Worm (Caenorhabditis elegans) whole organism, young adult: ENCODE data around the gene gst-6.
A peak's percentile ranks its signal among the peaks of the same experiment; 100 is the strongest.
"Not testable (repeated sequence)": the region's sequence is repeated elsewhere in the genome, so short reads cannot be mapped to it uniquely, and the experiment has no call there.

Experiments
- C06A6.2 ChIP-seq: fragments of 200-800 bp; sonication (Bioruptor generic); conservative IDR thresholded peaks from 2 replicates; pipeline ENCODE4 v1.3.6; 2022; ENCODE audit warnings: missing genetic modification characterization, missing compliant biosample characterization
- D2030.7 ChIP-seq: fragments of 200-800 bp; sonication (Bioruptor generic); IDR thresholded peaks from 2 replicates; pipeline ENCODE4 v1.3.6; 2022; ENCODE audit warnings: missing genetic modification reagents, missing genetic modification characterization, missing compliant biosample characterization
- F33H1.4 ChIP-seq: fragments of 200-800 bp; sonication (Bioruptor generic); IDR thresholded peaks from 2 replicates; pipeline ENCODE4 v1.3.6; 2022; ENCODE audit warnings: missing genetic modification reagents, missing genetic modification characterization, missing compliant biosample characterization
- F49E8.2 ChIP-seq: sonication (generic microtip); optimal IDR thresholded peaks from 3 replicates; lab custom pipeline; 2017; ENCODE audit warnings: missing genetic modification characterization, mild to moderate bottlenecking, missing compliant biosample characterization, antibody characterized with exemption, moderate library complexity; ENCODE audit not compliant: insufficient read depth
- F55B11.4 ChIP-seq: sonication (generic microtip); optimal IDR thresholded peaks from 2 replicates; lab custom pipeline; 2016; ENCODE audit warnings: missing compliant biosample characterization, missing genetic modification characterization, borderline replicate concordance; ENCODE audit not compliant: insufficient read depth
- F57C9.4 ChIP-seq: sonication (generic microtip); optimal IDR thresholded peaks from 2 replicates; lab custom pipeline; 2017; ENCODE audit warnings: mild to moderate bottlenecking, missing genetic modification characterization, missing compliant biosample characterization
- T26A5.8 ChIP-seq: sonication (generic microtip); optimal IDR thresholded peaks from 2 replicates; lab custom pipeline; 2016; ENCODE audit warnings: missing genetic modification characterization, missing compliant biosample characterization
- aptf-3 ChIP-seq: fragments of 200-800 bp; sonication (Bioruptor generic); IDR thresholded peaks from 2 replicates; pipeline ENCODE4 v1.3.6; 2022; ENCODE audit warnings: missing genetic modification characterization, missing compliant biosample characterization
- atf-7 ChIP-seq: sonication (generic microtip); optimal IDR thresholded peaks from 2 replicates; lab custom pipeline; 2017; ENCODE audit warnings: mild to moderate bottlenecking, missing genetic modification characterization, missing compliant biosample characterization
- bed-2 ChIP-seq: fragments of 200-800 bp; sonication (Bioruptor generic); IDR thresholded peaks from 2 replicates; pipeline ENCODE4 v1.3.6; 2022; ENCODE audit warnings: missing genetic modification reagents, missing genetic modification characterization, missing compliant biosample characterization
- cebp-1 ChIP-seq, 2 experiments: fragments of 200-800 bp in 1 of 2; sonication (Bioruptor generic) in 1 of 2; sonication (generic microtip) in 1 of 2; IDR thresholded peaks in 1 of 2; optimal IDR thresholded peaks in 1 of 2; 2 replicates each; pipeline versions ENCODE4 v1.3.6 to Lab custom; 2017 to 2022; ENCODE audit warnings: missing compliant biosample characterization in 2 of 2, missing genetic modification characterization in 2 of 2, mild to moderate bottlenecking in 1 of 2, missing genetic modification reagents in 1 of 2, moderate library complexity in 1 of 2
- cebp-2 ChIP-seq: fragments of 200-800 bp; sonication (Bioruptor generic); IDR thresholded peaks from 2 replicates; pipeline ENCODE4 v1.3.6; 2022; ENCODE audit warnings: missing genetic modification characterization, missing compliant biosample characterization
- ceh-91 ChIP-seq: fragments of 200-800 bp; sonication (Bioruptor generic); IDR thresholded peaks from 2 replicates; pipeline ENCODE4 v1.3.6; 2022; ENCODE audit warnings: missing genetic modification reagents, missing genetic modification characterization, missing compliant biosample characterization
- dpl-1 ChIP-seq: fragments of 150-350 bp; optimal IDR thresholded peaks from 2 replicates; lab custom pipeline; 2014; ENCODE audit warnings: missing biosample characterization, missing genetic modification reagents, missing genetic modification characterization
- efl-1 ChIP-seq: fragments of 150-350 bp; optimal IDR thresholded peaks from 2 replicates; lab custom pipeline; 2014; ENCODE audit warnings: missing biosample characterization, missing genetic modification reagents, missing genetic modification characterization
- egl-44 ChIP-seq: fragments of 200-800 bp; sonication (Bioruptor generic); IDR thresholded peaks from 2 replicates; pipeline ENCODE4 v1.3.6; 2022; ENCODE audit warnings: missing genetic modification reagents, missing genetic modification characterization, missing compliant biosample characterization
- ets-4 ChIP-seq: fragments of 200-800 bp; sonication (Bioruptor generic); optimal IDR thresholded peaks from 2 replicates; lab custom pipeline; 2018; ENCODE audit warnings: mild to moderate bottlenecking, missing genetic modification characterization, missing compliant biosample characterization
- him-1 ChIP-seq: sonication (generic microtip); optimal IDR thresholded peaks from 2 replicates; lab custom pipeline; 2016; ENCODE audit warnings: missing genotype, missing genetic modification reagents, missing genetic modification characterization, missing compliant biosample characterization
- hlh-26 ChIP-seq: fragments of 200-800 bp; sonication (Bioruptor generic); conservative IDR thresholded peaks from 2 replicates; pipeline ENCODE4 v1.3.6; 2022; ENCODE audit warnings: missing genetic modification reagents, missing genetic modification characterization, missing compliant biosample characterization
- hsf-1 ChIP-seq: fragments of 200-800 bp; sonication (Bioruptor generic); IDR thresholded peaks from 2 replicates; pipeline ENCODE4 v1.3.6; 2022; ENCODE audit warnings: missing genetic modification reagents, missing genetic modification characterization, missing compliant biosample characterization
- lag-1 ChIP-seq: fragments of 200-800 bp; sonication (Bioruptor generic); IDR thresholded peaks from 2 replicates; pipeline ENCODE4 v1.3.6; 2022; ENCODE audit warnings: missing genetic modification reagents, missing genetic modification characterization, missing compliant biosample characterization
- let-526 ChIP-seq: fragments of 200-800 bp; sonication (Bioruptor generic); IDR thresholded peaks from 2 replicates; pipeline ENCODE4 v1.3.6; 2022; ENCODE audit warnings: missing genetic modification reagents, missing genetic modification characterization, missing compliant biosample characterization
- lin-35 ChIP-seq, 3 experiments: fragments of 150-350 bp in 2 of 3; sonication (generic microtip) in 1 of 3; optimal IDR thresholded peaks; 2 replicates each; lab custom pipeline; 2014 to 2018; ENCODE audit warnings: missing biosample characterization in 3 of 3, missing genetic modification characterization in 3 of 3, missing genetic modification reagents in 3 of 3
- lin-54 ChIP-seq: fragments of 200-800 bp; sonication (Bioruptor generic); optimal IDR thresholded peaks from 2 replicates; lab custom pipeline; 2018; ENCODE audit warnings: mild to moderate bottlenecking, missing genetic modification characterization, missing compliant biosample characterization
- lsl-1 ChIP-seq: fragments of 200-800 bp; sonication (Bioruptor generic); optimal IDR thresholded peaks from 2 replicates; lab custom pipeline; 2018; ENCODE audit warnings: mild to moderate bottlenecking, missing genetic modification characterization, moderate library complexity, missing compliant biosample characterization
- madf-6 ChIP-seq: fragments of 200-800 bp; sonication (Bioruptor generic); IDR thresholded peaks from 2 replicates; pipeline ENCODE4 v1.3.6; 2022; ENCODE audit warnings: missing genetic modification reagents, missing genetic modification characterization, missing compliant biosample characterization
- madf-8 ChIP-seq: fragments of 200-800 bp; sonication (Bioruptor generic); conservative IDR thresholded peaks from 2 replicates; pipeline ENCODE4 v1.3.6; 2022; ENCODE audit warnings: missing genetic modification reagents, missing genetic modification characterization, missing compliant biosample characterization
- mcd-1 ChIP-seq: fragments of 200-800 bp; sonication (Bioruptor generic); IDR thresholded peaks from 2 replicates; pipeline ENCODE4 v1.3.6; 2022; ENCODE audit warnings: missing genetic modification reagents, missing genetic modification characterization, missing compliant biosample characterization
- mel-28 ChIP-seq: sonication (generic microtip); optimal IDR thresholded peaks from 2 replicates; lab custom pipeline; 2016; ENCODE audit warnings: borderline replicate concordance, mild to moderate bottlenecking, missing genetic modification characterization, missing compliant biosample characterization
- nhr-90 ChIP-seq: sonication (generic microtip); optimal IDR thresholded peaks from 2 replicates; lab custom pipeline; 2016; ENCODE audit warnings: missing genotype, mild to moderate bottlenecking, missing genetic modification characterization, missing compliant biosample characterization
- pbrm-1 ChIP-seq: fragments of 200-800 bp; sonication (Bioruptor generic); IDR thresholded peaks from 2 replicates; pipeline ENCODE4 v1.3.6; 2022; ENCODE audit warnings: missing genetic modification reagents, missing genetic modification characterization, missing compliant biosample characterization
- rcor-1 ChIP-seq: fragments of 200-800 bp; sonication (Bioruptor generic); IDR thresholded peaks from 2 replicates; pipeline ENCODE4 v1.3.6; 2022; ENCODE audit warnings: missing genetic modification reagents, missing genetic modification characterization, missing compliant biosample characterization
- sdz-38 ChIP-seq: sonication (generic microtip); optimal IDR thresholded peaks from 2 replicates; lab custom pipeline; 2016; ENCODE audit warnings: missing genotype, missing genetic modification characterization, missing compliant biosample characterization
- snpc-3.4 ChIP-seq: sonication (generic microtip); optimal IDR thresholded peaks from 2 replicates; lab custom pipeline; 2017; ENCODE audit warnings: missing genetic modification characterization, mild to moderate bottlenecking, missing compliant biosample characterization, antibody characterized with exemption, moderate library complexity, missing genotype, missing genetic modification reagents
- snpc-4 ChIP-seq, 5 experiments: fragments of 150-350 bp in 1 of 5; sonication (generic microtip) in 4 of 5; optimal IDR thresholded peaks; 2 replicates each; lab custom pipeline; 2014 to 2018; ENCODE audit warnings: missing genetic modification characterization in 5 of 5, missing biosample characterization in 3 of 5, antibody characterized with exemption in 2 of 5, mild to moderate bottlenecking in 2 of 5, missing compliant biosample characterization in 2 of 5, missing genotype in 2 of 5, moderate library complexity in 2 of 5, missing genetic modification reagents in 1 of 5
- tbp1 ChIP-seq: fragments of 200-800 bp; sonication (Bioruptor generic); optimal IDR thresholded peaks from 2 replicates; lab custom pipeline; 2018; ENCODE audit warnings: mild to moderate bottlenecking, missing genetic modification characterization, missing compliant biosample characterization
- tlf-1 ChIP-seq: fragments of 200-800 bp; sonication (Bioruptor generic); optimal IDR thresholded peaks from 2 replicates; lab custom pipeline; 2018; ENCODE audit warnings: mild to moderate bottlenecking, missing genetic modification characterization, missing compliant biosample characterization
- xnd-1 ChIP-seq: sonication (generic microtip); optimal IDR thresholded peaks from 2 replicates; lab custom pipeline; 2016; ENCODE audit warnings: missing genotype, missing genetic modification reagents, missing genetic modification characterization, missing compliant biosample characterization
- zfh-2 ChIP-seq: fragments of 200-800 bp; sonication (Bioruptor generic); conservative IDR thresholded peaks from 2 replicates; pipeline ENCODE4 v1.3.6; 2022; ENCODE audit warnings: missing genetic modification reagents, missing genetic modification characterization, missing compliant biosample characterization

gst-6 gene

ce11 chrII:4908160-4908559 is 28.5 kb downstream of the gst-6 start (continued):
- TF ChIP-seq aptf-3 (GFP tag; lab: Robert Waterston, UW) (no peak), cebp-1 (GFP tag; IDR thresholded peaks at IDR 0.05; lab: Robert Waterston, UW) (no peak), cebp-1 (tag; optimal IDR thresholded peaks at IDR 0.05; lab: Kevin White, UChicago) (peak; percentile 20)

ce11 chrII:4914214-4914613 is 34.5 kb downstream of the gst-6 start, which contains the start of gene R05F9.11:
Gene R05F9.11 (minus strand): TSS chrII:4914218.
- TF ChIP-seq xnd-1 (tag; lab: Kevin White, UChicago) (peak; percentile 90), F49E8.2 (tag; lab: Kevin White, UChicago) (peak; percentile 43), rcor-1 (GFP tag; lab: Robert Waterston, UW) (0 out of 2 replicates have a peak, but pooled peaks have one; percentile 11), D2030.7 (GFP tag; lab: Robert Waterston, UW) (peak; percentile 66), F33H1.4 (peak; percentile 95), tbp1 (GFP tag; lab: Kevin White, UChicago) (peak; percentile 42), snpc-3.4 (tag; lab: Kevin White, UChicago) (no peak), nhr-90 (tag; lab: Kevin White, UChicago) (no peak), efl-1 (peak; percentile 27), tlf-1 (GFP tag; lab: Kevin White, UChicago) (peak; percentile 4), madf-8 (GFP tag; lab: Robert Waterston, UW) (peak; percentile 87), lsl-1 (GFP tag; lab: Kevin White, UChicago) (peak; percentile 94), lin-54 (peak; percentile 45), hlh-26 (GFP tag; lab: Robert Waterston, UW) (no peak), him-1 (tag; lab: Kevin White, UChicago) (peak; percentile 79), ceh-91 (GFP tag; lab: Robert Waterston, UW) (0 out of 2 replicates have a peak, but pooled peaks have one; percentile 52), hsf-1 (GFP tag; lab: Robert Waterston, UW) (0 out of 2 replicates have a peak, but pooled peaks have one; percentile 40), let-526 (GFP tag; lab: Robert Waterston, UW) (no peak), lag-1 (GFP tag; lab: Robert Waterston, UW) (no peak), madf-6 (peak; percentile 93), pbrm-1 (no peak), mcd-1 (0 out of 2 replicates have a peak, but pooled peaks have one; percentile 18)

- TF ChIP-seq madf-8 (GFP tag; lab: Robert Waterston, UW) = no peak
- TF ChIP-seq ets-4 = no peak
- TF ChIP-seq him-1 (tag; lab: Kevin White, UChicago) = no peak
- no peak for TF ChIP-seq pbrm-1
- TF ChIP-seq, all 124 proteins: peak for 0
These were observed 35.9 kb downstream of the gst-6 start for ce11 chrII:4915572-4915971.

DNA sequence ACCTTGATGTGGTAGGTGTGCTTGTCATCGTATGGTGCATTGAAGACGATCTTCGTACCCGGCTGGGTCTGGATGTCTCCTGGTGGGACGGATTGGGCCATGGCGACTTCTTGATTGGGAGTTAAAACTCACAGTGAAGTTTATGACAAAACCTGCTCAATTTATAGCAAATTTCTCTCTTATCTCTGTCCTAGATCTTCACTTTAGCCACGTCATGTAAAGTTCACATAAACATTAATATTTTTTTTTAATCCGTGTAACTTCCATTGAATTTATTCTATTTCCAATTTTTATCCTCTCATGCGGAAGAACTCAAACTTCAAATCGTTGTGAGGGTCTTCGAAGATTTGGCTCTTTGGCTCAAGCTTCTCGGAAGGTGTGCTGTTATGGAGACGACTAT is 36.8 kb downstream of the gst-6 start, which contains the start of gene msp-31:
TSS of gene msp-31 (minus strand) at position 101 of the 400 bp plus-strand sequence.
- not testable (repeated sequence) for TF ChIP-seq egl-44 (GFP tag; lab: Robert Waterston, UW); sdz-38 (tag; lab: Kevin White, UChicago); atf-7 (tag; lab: Kevin White, UChicago)

DNA sequence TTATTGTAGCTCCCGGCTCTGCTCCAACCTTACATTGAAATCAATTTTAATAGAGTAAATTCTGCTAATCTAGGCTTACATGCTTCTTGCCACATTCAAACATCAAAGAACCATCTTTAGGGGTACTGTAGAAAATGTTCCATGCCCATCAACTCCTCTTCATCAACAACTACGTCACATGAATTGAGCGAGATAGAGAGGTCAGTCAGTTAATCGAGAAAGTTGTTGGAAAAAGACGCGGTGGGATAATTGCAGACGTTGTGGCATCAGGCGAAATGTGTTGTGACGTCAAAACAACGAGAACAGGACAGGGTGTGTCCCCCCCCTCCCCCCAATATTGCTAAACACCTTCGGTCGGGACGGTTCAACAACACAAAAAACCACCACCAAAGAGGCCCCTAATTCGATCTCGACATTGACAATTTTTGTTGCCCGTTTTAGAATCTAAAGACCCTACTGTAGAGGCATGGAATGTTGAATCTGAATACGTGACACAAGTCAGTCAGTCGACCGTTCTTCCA is 38.9 kb downstream of the gst-6 start:
- TF ChIP-seq hlh-26 (GFP tag; lab: Robert Waterston, UW) = no peak
- no peak for TF ChIP-seq dpl-1 (GFP tag; lab: Kevin White, UChicago)
- no peak for TF ChIP-seq cebp-2 (GFP tag; lab: Robert Waterston, UW)
- TF ChIP-seq C06A6.2 = no peak
- no peak for TF ChIP-seq snpc-4 (GFP tag; optimal IDR thresholded peaks at IDR 0.05; lab: Kevin White, UChicago)
- TF ChIP-seq snpc-4 (tag; optimal IDR thresholded peaks at IDR 0.05; lab: Kevin White, UChicago) = no peak
- TF ChIP-seq madf-6 = no peak
- no peak for TF ChIP-seq sdz-38 (tag; lab: Kevin White, UChicago)
- no peak for TF ChIP-seq zfh-2 (GFP tag; lab: Robert Waterston, UW)
- no peak for TF ChIP-seq F55B11.4 (tag; lab: Kevin White, UChicago)
- TF ChIP-seq mel-28 = no peak
- no peak for TF ChIP-seq F57C9.4 (tag; lab: Kevin White, UChicago)
- TF ChIP-seq ceh-91 (GFP tag; lab: Robert Waterston, UW) = no peak
- TF ChIP-seq bed-2 (GFP tag; lab: Robert Waterston, UW) = no peak
- no peak for TF ChIP-seq lin-35 (GFP tag; optimal IDR thresholded peaks at IDR 0.05; lab: Kevin White, UChicago)
- no peak for TF ChIP-seq nhr-90 (tag; lab: Kevin White, UChicago)
- no peak for TF ChIP-seq T26A5.8 (tag; lab: Kevin White, UChicago)
